Fruit fly (Drosophila melanogaster) whole organism, embryonic: ENCODE results near the gene CG8564.

Experiments used
- Aef1 ChIP-seq: fragments of 200-800 bp; sonication (Bioruptor generic); IDR thresholded peaks from 3 replicates; pipeline ENCODE4 v1.3.6; 2022; ENCODE audit warnings: missing biosample characterization, missing genetic modification characterization
- Atf6 ChIP-seq: fragments of 200-800 bp; sonication (Bioruptor generic); IDR thresholded peaks from 2 replicates; pipeline ENCODE4 v1.3.6; 2022; ENCODE audit warnings: missing biosample characterization, missing genetic modification characterization
- BtbVII ChIP-seq: fragments of 200-800 bp; sonication (Bioruptor generic); optimal IDR thresholded peaks from 3 replicates; lab custom pipeline; 2017; ENCODE audit warnings: missing biosample characterization, mild to moderate bottlenecking, missing genetic modification characterization
- CG10267 ChIP-seq: fragments of 200-800 bp; sonication (Bioruptor generic); optimal IDR thresholded peaks from 2 replicates; lab custom pipeline; 2018; ENCODE audit warnings: missing biosample characterization, mild to moderate bottlenecking, missing genetic modification characterization, moderate library complexity
- CG10274 ChIP-seq: fragments of 200-800 bp; sonication (Bioruptor generic); optimal IDR thresholded peaks from 3 replicates; lab custom pipeline; 2017; ENCODE audit warnings: missing biosample characterization, mild to moderate bottlenecking, missing genetic modification characterization
- CG11560 ChIP-seq: fragments of 200-800 bp; sonication (Bioruptor generic); IDR thresholded peaks from 3 replicates; pipeline ENCODE4 v1.3.6; 2022; ENCODE audit warnings: missing biosample characterization, missing genetic modification characterization
- CG12071 ChIP-seq: fragments of 200-800 bp; sonication (Bioruptor generic); optimal IDR thresholded peaks from 3 replicates; lab custom pipeline; 2018; ENCODE audit warnings: missing biosample characterization, mild to moderate bottlenecking, missing genetic modification characterization
- CG13894 ChIP-seq: fragments of 200-800 bp; sonication (Bioruptor generic); optimal IDR thresholded peaks from 3 replicates; lab custom pipeline; 2018; ENCODE audit warnings: missing biosample characterization, mild to moderate bottlenecking, missing genetic modification characterization, moderate library complexity
- CG2712 ChIP-seq: fragments of 200-800 bp; optimal IDR thresholded peaks from 3 replicates; lab custom pipeline; 2019; ENCODE audit warnings: missing biosample characterization, mild to moderate bottlenecking, missing genetic modification characterization, moderate library complexity
- CG30020 ChIP-seq: fragments of 200-800 bp; optimal IDR thresholded peaks from 2 replicates; lab custom pipeline; 2019; ENCODE audit warnings: missing biosample characterization, mild to moderate bottlenecking, missing genetic modification characterization, moderate library complexity
- CG34422 ChIP-seq: fragments of 200-800 bp; sonication (Bioruptor generic); IDR thresholded peaks from 3 replicates; pipeline ENCODE4 v1.3.6; 2022; ENCODE audit warnings: missing biosample characterization, missing genetic modification characterization
- CG3838 ChIP-seq: fragments of 200-800 bp; sonication (Bioruptor generic); optimal IDR thresholded peaks from 3 replicates; lab custom pipeline; 2016; ENCODE audit warnings: missing biosample characterization, missing genetic modification characterization
- CG4617 ChIP-seq: fragments of 200-800 bp; sonication (Bioruptor generic); optimal IDR thresholded peaks from 3 replicates; lab custom pipeline; 2016; ENCODE audit warnings: missing biosample characterization, missing genetic modification characterization, borderline replicate concordance
- CG8944 ChIP-seq: fragments of 200-800 bp; sonication (Bioruptor generic); optimal IDR thresholded peaks from 3 replicates; lab custom pipeline; 2016; ENCODE audit warnings: missing biosample characterization, missing genetic modification characterization
- CG9797 ChIP-seq: fragments of 200-800 bp; sonication (Bioruptor generic); optimal IDR thresholded peaks from 3 replicates; lab custom pipeline; 2018; ENCODE audit warnings: missing biosample characterization, mild to moderate bottlenecking, missing genetic modification characterization
- D ChIP-seq, 2 experiments: fragments of 200-800 bp in 1 of 2; fragments of >200 bp in 1 of 2; sonication (Bioruptor generic) in 1 of 2; optimal IDR thresholded peaks; 2 replicates in 1 of 2; 3 replicates in 1 of 2; lab custom pipeline; 2017; ENCODE audit warnings: mild to moderate bottlenecking in 1 of 2, missing biosample characterization in 1 of 2, missing genetic modification characterization in 1 of 2, missing genetic modification reagents in 1 of 2
- Deaf1 ChIP-seq: fragments of 200-800 bp; optimal IDR thresholded peaks from 3 replicates; lab custom pipeline; 2019; ENCODE audit warnings: missing biosample characterization, mild to moderate bottlenecking, missing genetic modification characterization, moderate library complexity
- Dll ChIP-seq: fragments of 200-800 bp; sonication (Bioruptor generic); IDR thresholded peaks from 4 replicates; pipeline ENCODE4 v1.3.6; 2022; ENCODE audit warnings: missing biosample characterization, missing genetic modification characterization; ENCODE audit not compliant: partially characterized antibody
- H15 ChIP-seq: fragments of 200-800 bp; sonication (Bioruptor generic); IDR thresholded peaks from 3 replicates; pipeline ENCODE4 v1.3.6; 2022; ENCODE audit warnings: missing biosample characterization, missing genetic modification characterization
- Kr ChIP-seq: fragments of 200-800 bp; sonication (Bioruptor generic); optimal IDR thresholded peaks from 2 replicates; lab custom pipeline; 2017; ENCODE audit warnings: missing biosample characterization, mild to moderate bottlenecking, missing genetic modification characterization
- Lhr ChIP-seq: fragments of 200-800 bp; sonication (Bioruptor generic); optimal IDR thresholded peaks from 3 replicates; lab custom pipeline; 2017; ENCODE audit warnings: mild to moderate bottlenecking, missing biosample characterization, missing genetic modification reagents, missing genetic modification characterization
- MBD-R2 ChIP-seq: fragments of 200-800 bp; sonication (Bioruptor generic); IDR thresholded peaks from 2 replicates; pipeline ENCODE4 v1.3.6; 2022; ENCODE audit warnings: missing biosample characterization, missing genetic modification characterization
- MTF-1 ChIP-seq: fragments of 200-800 bp; sonication (Bioruptor generic); optimal IDR thresholded peaks from 2 replicates; lab custom pipeline; 2018; ENCODE audit warnings: missing biosample characterization, mild to moderate bottlenecking, missing genetic modification characterization, borderline replicate concordance
- Mrtf ChIP-seq: fragments of 200-800 bp; sonication (Bioruptor generic); IDR thresholded peaks from 3 replicates; pipeline ENCODE4 v1.3.6; 2022; ENCODE audit warnings: missing biosample characterization, missing genetic modification characterization
- Optix ChIP-seq: fragments of 200-800 bp; sonication (Bioruptor generic); IDR thresholded peaks from 3 replicates; pipeline ENCODE4 v1.3.6; 2022; ENCODE audit warnings: missing biosample characterization, missing genetic modification characterization
- Pdp1 ChIP-seq, 2 experiments: fragments of 200-800 bp; sonication (Bioruptor generic); optimal IDR thresholded peaks; 3 replicates each; lab custom pipeline; 2016; ENCODE audit warnings: missing biosample characterization in 2 of 2, missing genetic modification characterization in 2 of 2, mild to moderate bottlenecking in 1 of 2, moderate library complexity in 1 of 2
- Scr ChIP-seq: fragments of 200-800 bp; sonication (Bioruptor generic); IDR thresholded peaks from 2 replicates; pipeline ENCODE4 v1.3.6; 2022; ENCODE audit warnings: missing biosample characterization, missing genetic modification characterization; ENCODE audit not compliant: partially characterized antibody
- ab ChIP-seq: fragments of 200-800 bp; sonication (Bioruptor generic); optimal IDR thresholded peaks from 2 replicates; lab custom pipeline; 2016; ENCODE audit warnings: missing biosample characterization, missing genetic modification characterization
- ap ChIP-seq: fragments of 200-800 bp; sonication (Bioruptor generic); IDR thresholded peaks from 2 replicates; pipeline ENCODE4 v1.3.6; 2022; ENCODE audit warnings: missing biosample characterization, missing genetic modification characterization
- ash1 ChIP-seq: fragments of 200-800 bp; sonication (Bioruptor generic); optimal IDR thresholded peaks from 2 replicates; lab custom pipeline; 2018; ENCODE audit warnings: missing biosample characterization, mild to moderate bottlenecking, missing genetic modification characterization
- bcd ChIP-seq: fragments of 200-800 bp; sonication (Bioruptor generic); optimal IDR thresholded peaks from 2 replicates; lab custom pipeline; 2017; ENCODE audit warnings: missing biosample characterization, mild to moderate bottlenecking, missing genetic modification characterization
- bsh ChIP-seq, 2 experiments: fragments of 200-800 bp; sonication (Bioruptor generic); optimal IDR thresholded peaks; 2 replicates each; lab custom pipeline; 2017 to 2018; ENCODE audit warnings: mild to moderate bottlenecking in 2 of 2, missing biosample characterization in 2 of 2, missing genetic modification characterization in 2 of 2, moderate library complexity in 1 of 2
- ewg ChIP-seq: fragments of 200-800 bp; sonication (Bioruptor generic); optimal IDR thresholded peaks from 3 replicates; lab custom pipeline; 2017; ENCODE audit warnings: mild to moderate bottlenecking, missing biosample characterization, missing genetic modification reagents, missing genetic modification characterization
- fu2 ChIP-seq: fragments of 200-800 bp; sonication (Bioruptor generic); optimal IDR thresholded peaks from 2 replicates; lab custom pipeline; 2016; ENCODE audit warnings: missing biosample characterization, missing genetic modification characterization
- grau ChIP-seq: fragments of 200-800 bp; optimal IDR thresholded peaks from 3 replicates; lab custom pipeline; 2019; ENCODE audit warnings: missing biosample characterization, mild to moderate bottlenecking, missing genetic modification characterization, moderate library complexity
- gsb ChIP-seq: fragments of 200-800 bp; sonication (Bioruptor generic); IDR thresholded peaks from 2 replicates; pipeline ENCODE4 v1.3.6; 2022; ENCODE audit warnings: missing biosample characterization, missing genetic modification characterization
- gt ChIP-seq: fragments of 200-800 bp; sonication (Bioruptor generic); IDR thresholded peaks from 2 replicates; pipeline ENCODE4 v1.3.6; 2022; ENCODE audit warnings: missing biosample characterization, missing genetic modification characterization
- lbe ChIP-seq: fragments of 200-800 bp; sonication (Bioruptor generic); optimal IDR thresholded peaks from 2 replicates; lab custom pipeline; 2016; ENCODE audit warnings: missing biosample characterization, mild to moderate bottlenecking, missing genetic modification characterization
- lov ChIP-seq, 2 experiments: fragments of 200-800 bp in 1 of 2; fragments of >200 bp in 1 of 2; sonication (Bioruptor generic) in 1 of 2; IDR thresholded peaks in 1 of 2; optimal IDR thresholded peaks in 1 of 2; 2 replicates in 1 of 2; 3 replicates in 1 of 2; pipeline versions ENCODE4 v1.3.6 to Lab custom; 2017 to 2022; ENCODE audit warnings: missing biosample characterization in 1 of 2, missing genetic modification characterization in 1 of 2
- maf-S ChIP-seq: fragments of 200-800 bp; sonication (Bioruptor generic); optimal IDR thresholded peaks from 2 replicates; lab custom pipeline; 2016; ENCODE audit warnings: missing biosample characterization, missing genetic modification characterization
- nau ChIP-seq: fragments of 200-800 bp; sonication (Bioruptor generic); optimal IDR thresholded peaks from 3 replicates; lab custom pipeline; 2017; ENCODE audit warnings: missing biosample characterization, mild to moderate bottlenecking, missing genetic modification characterization, missing genetic modification reagents
- onecut ChIP-seq: fragments of 200-800 bp; sonication (Bioruptor generic); IDR thresholded peaks from 2 replicates; pipeline ENCODE4 v1.3.6; 2022; ENCODE audit warnings: missing biosample characterization, missing genetic modification characterization
- phol ChIP-seq: fragments of 200-800 bp; sonication (Bioruptor generic); optimal IDR thresholded peaks from 3 replicates; lab custom pipeline; 2018; ENCODE audit warnings: missing biosample characterization, mild to moderate bottlenecking, missing genetic modification characterization, moderate library complexity
- pnt ChIP-seq: fragments of 200-800 bp; sonication (Bioruptor generic); optimal IDR thresholded peaks from 3 replicates; lab custom pipeline; 2016; ENCODE audit warnings: missing biosample characterization, missing genetic modification characterization
- pros ChIP-seq: fragments of 200-800 bp; sonication (Bioruptor generic); optimal IDR thresholded peaks from 3 replicates; lab custom pipeline; 2019; ENCODE audit warnings: missing biosample characterization, mild to moderate bottlenecking, missing genetic modification characterization, moderate library complexity
- psq ChIP-seq: fragments of 200-800 bp; sonication (Bioruptor generic); optimal IDR thresholded peaks from 2 replicates; lab custom pipeline; 2017; ENCODE audit warnings: missing biosample characterization, missing genetic modification characterization
- pzg ChIP-seq: fragments of 200-800 bp; sonication (Bioruptor generic); optimal IDR thresholded peaks from 3 replicates; lab custom pipeline; 2018; ENCODE audit warnings: missing biosample characterization, mild to moderate bottlenecking, missing genetic modification characterization, moderate library complexity
- row ChIP-seq: fragments of 200-800 bp; sonication (Bioruptor generic); IDR thresholded peaks from 3 replicates; pipeline ENCODE4 v1.3.6; 2022; ENCODE audit warnings: missing biosample characterization, missing genetic modification characterization
- shn ChIP-seq: fragments of 200-800 bp; sonication (Bioruptor generic); optimal IDR thresholded peaks from 3 replicates; lab custom pipeline; 2016; ENCODE audit warnings: missing biosample characterization, missing genetic modification characterization

The CG8564 gene

DNA sequence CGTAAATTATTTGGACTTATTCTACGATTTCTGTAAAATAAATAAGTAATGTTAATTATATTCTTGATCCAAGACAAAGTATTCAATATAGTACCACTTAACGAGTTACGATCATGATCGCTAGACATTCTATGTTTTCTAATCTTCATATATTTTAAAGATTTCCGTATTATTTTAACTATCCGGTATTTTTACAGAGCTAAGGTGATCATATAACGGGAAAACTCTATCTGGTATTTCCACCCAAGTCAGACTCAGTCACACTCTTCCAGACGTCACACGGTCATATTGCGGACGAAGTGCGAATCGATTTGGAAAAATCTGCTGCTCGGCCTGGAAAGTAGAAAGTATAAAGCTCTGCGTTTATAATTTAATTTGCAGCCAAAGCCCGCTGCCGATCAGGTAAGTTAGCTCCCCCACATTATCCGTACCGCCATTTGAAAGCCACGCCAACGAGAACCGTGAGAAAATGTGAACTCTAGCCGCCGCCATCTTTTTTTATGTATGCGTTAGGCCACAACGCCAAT lies 48.4 kb downstream of the CG8564 start, which contains the start of the genes lark and eco (continued):
- TF ChIP-seq gsb (no peak), ap (GFP tag; lab: Robert Waterston, UW) (no peak), pzg (GFP tag; lab: Kevin White, UChicago) (peak; percentile 79), CG30020 (peak; percentile 30), maf-S (GFP tag; lab: Kevin White, UChicago) (no peak), MBD-R2 (peak; percentile 23; the same call in 1 of the 2 replicates), CG4617 (GFP tag; lab: Kevin White, UChicago) (peak; percentile 79), gt (GFP tag; lab: Robert Waterston, UW) (no peak), phol (tag; lab: Kevin White, UChicago) (peak; percentile 98), Atf6 (0 out of 2 replicates have a peak, but pooled peaks have one; percentile 9), bsh (GFP tag; optimal IDR thresholded peaks at IDR 0.05; lab: Kevin White, UChicago) (peak in 1 of 2 experiments; percentile 17), ab (no peak), lov (optimal IDR thresholded peaks at IDR 0.05; lab: Kevin White, UChicago) (no peak), lov (GFP tag; IDR thresholded peaks at IDR 0.05; lab: Robert Waterston, UW) (no peak), CG11560 (no peak), CG2712 (tag; lab: Kevin White, UChicago) (peak; percentile 29), ash1 (GFP tag; lab: Kevin White, UChicago) (no peak), Deaf1 (tag; lab: Kevin White, UChicago) (no peak), Pdp1 (GFP tag; optimal IDR thresholded peaks at IDR 0.05; lab: Kevin White, UChicago) (no peak), D (optimal IDR thresholded peaks at IDR 0.05; lab: Kevin White, UChicago) (no peak), D (GFP tag; optimal IDR thresholded peaks at IDR 0.05; lab: Kevin White, UChicago) (no peak), lbe (GFP tag; lab: Kevin White, UChicago) (no peak), ewg (GFP tag; lab: Kevin White, UChicago) (no peak), row (GFP tag; lab: Robert Waterston, UW) (peak; percentile 37; the same call in 2 of the 3 replicates), pros (GFP tag; lab: Kevin White, UChicago) (no peak), bcd (no peak), onecut (GFP tag; lab: Robert Waterston, UW) (peak; percentile 77), Mrtf (GFP tag; lab: Robert Waterston, UW) (no peak), MTF-1 (GFP tag; lab: Kevin White, UChicago) (no peak), CG9797 (peak; percentile 92), H15 (no peak), Dll (no peak), grau (tag; lab: Kevin White, UChicago) (no peak), CG8944 (GFP tag; lab: Kevin White, UChicago) (no peak), pnt (GFP tag; lab: Kevin White, UChicago) (no peak), Aef1 (no peak), Optix (GFP tag; lab: Robert Waterston, UW) (no peak), BtbVII (GFP tag; lab: Kevin White, UChicago) (peak; percentile 18), CG12071 (no peak), CG10267 (peak; percentile 83), Lhr (GFP tag; lab: Kevin White, UChicago) (peak; percentile 1), Kr (GFP tag; lab: Kevin White, UChicago) (no peak), shn (GFP tag; lab: Kevin White, UChicago) (no peak), CG3838 (no peak), CG34422 (no peak; the same call in 2 of the 3 replicates), CG10274 (GFP tag; lab: Kevin White, UChicago) (no peak), Scr (GFP tag; lab: Robert Waterston, UW) (no peak), nau (no peak), psq (GFP tag; lab: Kevin White, UChicago) (no peak), CG13894 (no peak), fu2 (GFP tag; lab: Kevin White, UChicago) (no peak)
